Worm (Caenorhabditis elegans): ENCODE results near the gene C07A12.18.

C07A12.18 gene

DNA sequence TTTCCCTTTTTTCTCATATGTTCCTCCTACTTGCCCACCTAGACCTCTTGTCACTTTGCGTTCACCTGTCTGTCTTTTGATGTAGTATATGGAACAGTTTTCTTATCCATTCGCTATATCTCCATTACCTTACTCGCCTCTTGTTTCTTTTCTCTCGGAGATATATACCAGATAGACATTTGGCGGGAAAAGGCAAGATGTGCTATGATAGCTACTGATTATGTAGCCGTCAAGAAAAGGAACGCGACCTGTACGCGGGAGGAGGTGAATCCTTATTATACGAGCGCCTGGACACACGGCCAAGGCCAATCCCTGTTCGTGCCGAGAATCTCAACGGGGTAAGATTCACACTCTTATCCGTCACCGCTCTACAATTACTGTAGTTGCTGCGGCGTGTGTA is 3.3 kb upstream of the C07A12.18 start:
- TF ChIP-seq fos-1 (tag; optimal IDR thresholded peaks at IDR 0.05): no peak
- no peak for TF ChIP-seq elt-3 (tag; optimal IDR thresholded peaks at IDR 0.05)
- no peak for TF ChIP-seq lin-13 (GFP tag; optimal IDR thresholded peaks at IDR 0.05)
- peak; percentile 8 for TF ChIP-seq sma-9 (GFP tag; optimal IDR thresholded peaks at IDR 0.05)
- TF ChIP-seq sma-9 (tag; optimal IDR thresholded peaks at IDR 0.05): no peak
- no peak for TF ChIP-seq skn-1 (tag; optimal IDR thresholded peaks at IDR 0.05)

DNA sequence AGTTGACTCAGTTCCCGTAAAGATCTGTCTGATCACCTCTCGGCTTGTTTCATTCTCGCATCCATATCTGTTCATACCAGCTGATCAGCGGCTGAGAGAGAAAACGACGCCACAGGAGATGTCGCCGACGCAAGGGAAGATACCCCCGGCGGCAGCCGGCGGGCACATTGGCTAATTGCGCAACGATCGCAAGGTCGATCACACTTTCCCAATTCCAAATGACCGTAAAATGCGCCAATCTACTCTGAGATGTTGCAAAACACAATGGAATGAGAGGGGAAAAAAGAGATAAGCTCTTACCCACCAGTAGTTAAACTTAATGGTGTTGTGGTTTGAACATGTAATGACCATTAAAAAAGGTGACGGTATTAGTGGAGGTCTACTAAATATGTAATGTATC is 1.3 kb upstream of the C07A12.18 start:
- TF ChIP-seq ztf-1 (GFP tag; conservative IDR thresholded peaks at IDR 0.05): no peak
- TF ChIP-seq peb-1 (tag; optimal IDR thresholded peaks at IDR 0.05): no peak
- no peak for TF ChIP-seq alr-1 (tag; optimal IDR thresholded peaks at IDR 0.05)
- TF ChIP-seq zag-1 (tag; optimal IDR thresholded peaks at IDR 0.05): no peak
- TF ChIP-seq ceh-16 (tag; optimal IDR thresholded peaks at IDR 0.05): peak; percentile 64
- TF ChIP-seq nhr-11 (tag; optimal IDR thresholded peaks at IDR 0.05): no peak
- TF ChIP-seq unc-39 (tag; optimal IDR thresholded peaks at IDR 0.05): no peak
- peak; percentile 47 for TF ChIP-seq nhr-129 (tag; optimal IDR thresholded peaks at IDR 0.05)
- TF ChIP-seq gmeb-1 (tag; optimal IDR thresholded peaks at IDR 0.05): no peak
- peak; percentile 57 for TF ChIP-seq sem-4 (tag; optimal IDR thresholded peaks at IDR 0.05)
- TF ChIP-seq sma-9 (GFP tag; optimal IDR thresholded peaks at IDR 0.05): peak; percentile 28
- no peak for TF ChIP-seq sma-9 (tag; optimal IDR thresholded peaks at IDR 0.05)
- no peak for TF ChIP-seq R02D3.7 (tag; optimal IDR thresholded peaks at IDR 0.05)
- peak; percentile 16 for TF ChIP-seq blmp-1 (tag; optimal IDR thresholded peaks at IDR 0.05; ENCODE audit: insufficient read depth)
- TF ChIP-seq egl-27 (tag; optimal IDR thresholded peaks at IDR 0.05): peak; percentile 46
- peak; percentile 60 for TF ChIP-seq nhr-25 (tag; optimal IDR thresholded peaks at IDR 0.05)
- no peak for TF ChIP-seq ceh-82 (tag; optimal IDR thresholded peaks at IDR 0.05)
- no peak for TF ChIP-seq nhr-12 (tag; optimal IDR thresholded peaks at IDR 0.05)
- TF ChIP-seq nhr-21 (tag; optimal IDR thresholded peaks at IDR 0.05): peak; percentile 13
- TF ChIP-seq ztf-11 (tag; optimal IDR thresholded peaks at IDR 0.05): no peak

DNA sequence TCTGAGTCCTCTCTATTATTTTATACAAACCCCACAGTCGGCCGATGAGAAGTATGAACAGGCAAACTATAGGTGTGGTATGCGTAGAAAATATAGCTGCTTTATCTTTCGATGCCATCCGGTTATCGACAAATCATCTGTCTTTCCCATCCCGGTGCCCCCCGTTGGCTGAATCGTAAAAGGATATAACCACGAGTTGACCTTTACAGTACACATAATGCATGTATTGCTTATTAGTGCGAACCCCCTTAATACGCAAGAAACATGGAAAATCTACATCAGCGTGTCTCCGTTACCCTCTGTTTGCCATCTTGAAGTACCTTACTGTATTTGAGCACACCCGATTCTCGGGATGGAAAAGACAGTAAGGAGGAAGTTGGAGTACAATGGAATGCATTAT is 774 bp downstream of the C07A12.18 start:
- TF ChIP-seq fos-1 (tag; optimal IDR thresholded peaks at IDR 0.05): no peak
- no peak for TF ChIP-seq mdl-1 (tag; optimal IDR thresholded peaks at IDR 0.05)
- TF ChIP-seq ama-1 (optimal IDR thresholded peaks at IDR 0.05): no peak
- TF ChIP-seq snpc-4 (tag; optimal IDR thresholded peaks at IDR 0.05): no peak
- TF ChIP-seq ceh-16 (tag; optimal IDR thresholded peaks at IDR 0.05): no peak
- no peak for TF ChIP-seq unc-39 (tag; optimal IDR thresholded peaks at IDR 0.05)
- TF ChIP-seq elt-3 (tag; optimal IDR thresholded peaks at IDR 0.05): no peak
- no peak for TF ChIP-seq lin-11 (tag; optimal IDR thresholded peaks at IDR 0.05)
- no peak for TF ChIP-seq skn-1 (tag; optimal IDR thresholded peaks at IDR 0.05)
- no peak for TF ChIP-seq Y55F3AM.14 (GFP tag; optimal IDR thresholded peaks at IDR 0.05)

DNA sequence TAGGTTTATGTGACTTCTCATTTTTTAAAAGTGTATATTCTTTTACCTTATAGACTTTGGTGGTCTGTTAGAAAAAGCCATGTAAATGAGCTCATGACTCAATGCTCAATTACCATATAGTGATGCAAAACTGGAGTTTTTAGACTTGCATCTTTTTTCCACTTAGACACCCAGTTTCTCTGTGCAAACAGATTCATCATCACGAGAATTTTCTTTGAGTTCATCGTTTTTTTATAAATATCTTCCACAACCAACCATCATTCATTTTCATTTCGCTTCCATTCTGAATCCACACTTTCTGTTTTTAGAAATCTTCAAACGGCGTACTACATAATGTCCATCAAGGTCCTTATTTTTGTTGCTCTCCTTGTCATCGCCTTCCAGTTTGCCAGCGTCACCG is 5.2 kb downstream of the C07A12.18 start, which contains the start of gene C07A12.2:
Gene C07A12.2, plus strand, starts transcription at position 301 of the 400 bp plus-strand sequence.
- TF ChIP-seq sma-9 (GFP tag; optimal IDR thresholded peaks at IDR 0.05) (no peak), sma-9 (tag; optimal IDR thresholded peaks at IDR 0.05) (no peak), lin-13 (GFP tag; optimal IDR thresholded peaks at IDR 0.05) (no peak), unc-39 (tag; optimal IDR thresholded peaks at IDR 0.05) (no peak), sem-4 (tag; optimal IDR thresholded peaks at IDR 0.05) (no peak), alr-1 (tag; optimal IDR thresholded peaks at IDR 0.05) (no peak), ztf-11 (tag; optimal IDR thresholded peaks at IDR 0.05) (no peak), mdl-1 (tag; optimal IDR thresholded peaks at IDR 0.05) (no peak), egl-27 (tag; optimal IDR thresholded peaks at IDR 0.05) (no peak), nhr-12 (tag; optimal IDR thresholded peaks at IDR 0.05) (no peak)

DNA sequence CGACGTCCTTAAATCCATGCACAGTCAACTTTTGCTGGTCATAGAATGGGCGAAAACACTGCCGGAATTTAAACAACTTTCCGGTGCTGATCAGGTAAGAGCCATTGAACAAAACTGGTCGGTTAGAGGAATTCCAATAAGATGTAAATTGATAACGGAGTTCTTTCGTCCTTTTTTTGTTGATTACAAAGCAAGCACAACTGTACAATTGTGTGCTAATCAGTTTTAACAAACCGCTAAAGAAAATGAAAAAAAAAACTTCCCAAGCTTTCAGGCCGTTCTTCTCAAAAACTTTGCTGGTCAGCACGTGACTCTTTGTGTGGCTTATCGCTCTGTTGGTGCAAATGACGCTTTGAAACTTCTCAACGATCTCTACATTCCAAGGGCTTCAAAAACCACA is 15.6 kb downstream of the C07A12.18 start:
- no peak for TF ChIP-seq mab-5 (tag; optimal IDR thresholded peaks at IDR 0.05)
- no peak for TF ChIP-seq nhr-21 (tag; optimal IDR thresholded peaks at IDR 0.05)
- no peak for TF ChIP-seq ztf-1 (GFP tag; conservative IDR thresholded peaks at IDR 0.05)
- TF ChIP-seq zag-1 (tag; optimal IDR thresholded peaks at IDR 0.05): no peak
- no peak for TF ChIP-seq lin-13 (GFP tag; optimal IDR thresholded peaks at IDR 0.05)
- no peak for TF ChIP-seq elt-3 (tag; optimal IDR thresholded peaks at IDR 0.05)
- no peak for TF ChIP-seq nhr-10 (tag; optimal IDR thresholded peaks at IDR 0.05)
- no peak for TF ChIP-seq ceh-82 (tag; optimal IDR thresholded peaks at IDR 0.05)
- TF ChIP-seq elt-1 (tag; optimal IDR thresholded peaks at IDR 0.05): no peak
- TF ChIP-seq mdl-1 (tag; optimal IDR thresholded peaks at IDR 0.05): no peak
- no peak for TF ChIP-seq nhr-12 (tag; optimal IDR thresholded peaks at IDR 0.05)
- no peak for TF ChIP-seq nhr-11 (tag; optimal IDR thresholded peaks at IDR 0.05)
- no peak for TF ChIP-seq F13H6.1 (tag; optimal IDR thresholded peaks at IDR 0.05)
- no peak for TF ChIP-seq alr-1 (tag; optimal IDR thresholded peaks at IDR 0.05)
- no peak for TF ChIP-seq blmp-1 (tag; optimal IDR thresholded peaks at IDR 0.05; ENCODE audit: insufficient read depth)
- no peak for TF ChIP-seq skn-1 (tag; optimal IDR thresholded peaks at IDR 0.05)
- TF ChIP-seq dmd-4 (tag; optimal IDR thresholded peaks at IDR 0.05): no peak
- no peak for TF ChIP-seq sma-9 (GFP tag; optimal IDR thresholded peaks at IDR 0.05)
- TF ChIP-seq sma-9 (tag; optimal IDR thresholded peaks at IDR 0.05): no peak
- TF ChIP-seq unc-62 (GFP tag; optimal IDR thresholded peaks at IDR 0.05): no peak
